Fruit fly (Drosophila melanogaster) whole organism: ENCODE measurements around the gene CG43638.

Experiments
- CG8478 ChIP-seq: fragments of >200 bp; optimal IDR thresholded peaks from 2 replicates; lab custom pipeline; 2018; ENCODE audit warnings: inconsistent platforms
- Dll ChIP-seq: fragments of >200 bp; optimal IDR thresholded peaks from 2 replicates; lab custom pipeline; 2017
- EcR ChIP-seq, 2 experiments: fragments of >200 bp; optimal IDR thresholded peaks; 2 replicates each; lab custom pipeline; 2017; ENCODE audit warnings: missing biosample characterization in 2 of 2, missing genetic modification characterization in 2 of 2, missing genetic modification reagents in 2 of 2
- pan ChIP-seq: fragments of >200 bp; optimal IDR thresholded peaks from 2 replicates; lab custom pipeline; 2017
- psq ChIP-seq: fragments of >200 bp; optimal IDR thresholded peaks from 2 replicates; lab custom pipeline; 2017
- usp ChIP-seq: fragments of >200 bp; optimal IDR thresholded peaks from 2 replicates; lab custom pipeline; 2017; ENCODE audit warnings: missing biosample characterization, missing genetic modification characterization, mixed read lengths

CG43638 gene

dm6 chr3L:12024947-12025346, 19.4 kb upstream of the CG43638 start:
- TF ChIP-seq Dll (lab: Kevin White, UChicago) = no peak
- no peak for TF ChIP-seq psq (lab: Kevin White, UChicago)

DNA sequence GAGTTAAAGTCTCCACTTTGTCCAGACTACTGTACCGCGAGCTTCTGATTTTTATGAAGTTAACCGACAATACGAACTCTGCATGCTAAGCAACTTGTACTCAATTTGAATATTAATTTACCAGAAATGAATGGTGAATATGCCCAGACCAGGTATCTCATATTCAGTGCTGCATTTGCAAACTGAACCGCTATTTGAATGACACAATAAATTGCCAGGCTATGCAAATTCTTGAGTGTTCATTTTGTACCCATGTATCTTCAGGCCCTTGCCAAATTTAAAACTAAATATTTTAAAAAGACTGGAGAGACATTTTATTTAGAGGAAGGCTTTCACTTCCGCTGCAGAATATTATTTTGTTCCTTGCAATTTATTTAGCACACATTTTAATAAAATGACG, 16.4 kb upstream of the CG43638 start:
- TF ChIP-seq pan (lab: Kevin White, UChicago) (no peak), CG8478 (lab: Kevin White, UChicago) (no peak)

dm6 chr3L:12028534-12029029, 15.8 kb upstream of the CG43638 start:
- TF ChIP-seq Dll (lab: Kevin White, UChicago) (no peak), CG8478 (lab: Kevin White, UChicago) (no peak), psq (lab: Kevin White, UChicago) (no peak)

- TF ChIP-seq EcR (GFP tag; optimal IDR thresholded peaks at IDR 0.05; lab: Kevin White, UChicago) = no peak
- TF ChIP-seq usp (GFP tag; lab: Kevin White, UChicago) = no peak
- TF ChIP-seq Dll (lab: Kevin White, UChicago) = no peak
- peak; percentile 46 for TF ChIP-seq pan (lab: Kevin White, UChicago)
- no peak for TF ChIP-seq psq (lab: Kevin White, UChicago)
Observed at dm6 chr3L:12030521-12030920, 13.9 kb upstream of the CG43638 start.

dm6 chr3L:12032257-12032656, 12.1 kb upstream of the CG43638 start, which contains the start of gene CG43993:
TSS of gene CG43993 (plus strand) at chr3L:12032557.
- TF ChIP-seq CG8478 (lab: Kevin White, UChicago) (no peak), Dll (lab: Kevin White, UChicago) (no peak), psq (lab: Kevin White, UChicago) (no peak), pan (lab: Kevin White, UChicago) (no peak), EcR (GFP tag; optimal IDR thresholded peaks at IDR 0.05; lab: Kevin White, UChicago) (no peak), usp (GFP tag; lab: Kevin White, UChicago) (no peak)

- TF ChIP-seq CG8478 (lab: Kevin White, UChicago) (no peak), EcR (GFP tag; optimal IDR thresholded peaks at IDR 0.05; lab: Kevin White, UChicago) (no peak), psq (lab: Kevin White, UChicago) (no peak), Dll (lab: Kevin White, UChicago) (no peak), usp (GFP tag; lab: Kevin White, UChicago) (no peak), pan (lab: Kevin White, UChicago) (no peak)
Observed at dm6 chr3L:12036658-12037057, 7.7 kb upstream of the CG43638 start.

DNA sequence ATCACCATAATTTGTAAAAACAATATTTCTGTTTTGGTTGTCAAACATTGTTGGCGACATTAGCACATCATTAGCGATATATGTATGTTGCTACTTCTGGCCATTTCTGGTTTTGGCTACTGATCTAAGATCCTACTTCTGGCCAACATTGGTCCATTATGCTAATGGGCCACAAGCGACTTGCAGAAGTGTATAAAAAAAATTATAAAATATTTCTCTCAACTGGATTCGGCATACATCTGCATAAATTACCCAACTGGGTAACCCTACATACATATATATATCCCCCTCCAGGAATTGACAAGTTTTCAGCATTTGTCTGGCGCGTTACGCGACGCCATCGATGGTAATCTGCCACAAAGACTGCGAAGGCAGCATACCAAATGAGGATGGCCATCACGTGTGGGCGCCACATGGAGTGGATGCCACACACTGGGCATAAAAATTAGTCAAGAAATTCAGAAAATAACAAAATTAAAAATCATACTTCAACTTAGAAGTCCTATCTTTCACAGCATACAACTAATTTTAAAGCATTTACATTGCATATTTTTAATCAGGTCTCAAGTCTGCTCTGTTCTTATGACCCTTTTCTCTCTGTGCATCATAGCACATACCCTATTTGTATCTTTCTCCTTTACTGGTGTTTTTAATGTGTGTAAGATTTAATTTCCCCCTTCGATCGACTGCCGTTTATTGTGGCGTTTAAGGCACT, 6.8 kb upstream of the CG43638 start:
- TF ChIP-seq CG8478 (lab: Kevin White, UChicago) (no peak), Dll (lab: Kevin White, UChicago) (no peak), EcR (GFP tag; optimal IDR thresholded peaks at IDR 0.05; lab: Kevin White, UChicago) (no peak), usp (GFP tag; lab: Kevin White, UChicago) (no peak), pan (lab: Kevin White, UChicago) (no peak), psq (lab: Kevin White, UChicago) (no peak)

DNA sequence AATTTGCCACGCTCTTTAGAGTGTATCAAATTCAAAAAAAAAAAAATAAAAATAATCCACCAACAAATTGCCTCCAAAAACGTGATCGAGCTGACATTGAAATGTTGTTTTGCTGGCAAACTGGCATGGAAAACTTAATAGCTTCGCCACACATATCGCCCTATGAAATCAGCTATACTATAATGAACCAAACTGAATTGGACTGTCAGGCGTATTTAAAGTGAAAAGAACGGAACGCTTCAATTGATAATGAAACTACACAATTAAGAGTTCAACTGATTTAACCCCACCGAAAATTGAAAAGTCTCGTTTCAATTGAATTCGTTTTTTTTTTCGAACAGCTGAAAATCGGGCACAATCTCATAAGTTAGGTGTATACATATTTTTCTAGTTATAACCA, 5.3 kb upstream of the CG43638 start:
- TF ChIP-seq pan (lab: Kevin White, UChicago) (no peak), CG8478 (lab: Kevin White, UChicago) (no peak), psq (lab: Kevin White, UChicago) (no peak), usp (GFP tag; lab: Kevin White, UChicago) (no peak), EcR (GFP tag; optimal IDR thresholded peaks at IDR 0.05; lab: Kevin White, UChicago) (no peak), Dll (lab: Kevin White, UChicago) (no peak)

- TF ChIP-seq pan (lab: Kevin White, UChicago) (no peak), EcR (GFP tag; optimal IDR thresholded peaks at IDR 0.05; lab: Kevin White, UChicago) (peak in 1 of 2 experiments; percentile 70)
Observed at dm6 chr3L:12040313-12040924, 4.0 kb upstream of the CG43638 start.

DNA sequence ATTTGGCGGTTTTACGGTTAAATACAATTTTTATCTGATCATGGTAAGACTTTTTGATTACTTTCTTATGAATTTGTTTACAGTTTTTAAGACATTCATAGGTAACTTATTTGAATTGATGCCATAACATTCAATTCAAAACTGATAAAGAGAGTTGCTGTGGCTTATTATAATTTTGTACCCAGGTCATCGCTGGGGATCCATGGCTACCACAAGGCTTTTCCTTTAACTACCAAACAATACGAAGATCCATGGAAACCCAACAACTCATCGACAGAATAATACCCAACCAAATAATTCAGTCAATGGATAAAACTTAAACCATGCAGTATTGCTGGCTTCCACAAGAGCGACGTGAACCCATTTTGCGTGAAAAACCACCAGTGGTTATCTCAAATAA, 2.3 kb upstream of the CG43638 start, which contains the start of gene CG6793:
CG6793 (plus strand) TSS at position 301 of the 400 bp plus-strand sequence.
- TF ChIP-seq pan (lab: Kevin White, UChicago) (no peak), Dll (lab: Kevin White, UChicago) (no peak)

dm6 chr3L:12045443-12045842, 1.1 kb downstream of the CG43638 start:
- no peak for TF ChIP-seq Dll (lab: Kevin White, UChicago)
- no peak for TF ChIP-seq pan (lab: Kevin White, UChicago)
- no peak for TF ChIP-seq CG8478 (lab: Kevin White, UChicago)
- no peak for TF ChIP-seq usp (GFP tag; lab: Kevin White, UChicago)
- no peak for TF ChIP-seq EcR (GFP tag; optimal IDR thresholded peaks at IDR 0.05; lab: Kevin White, UChicago)
- TF ChIP-seq psq (lab: Kevin White, UChicago) = no peak

DNA sequence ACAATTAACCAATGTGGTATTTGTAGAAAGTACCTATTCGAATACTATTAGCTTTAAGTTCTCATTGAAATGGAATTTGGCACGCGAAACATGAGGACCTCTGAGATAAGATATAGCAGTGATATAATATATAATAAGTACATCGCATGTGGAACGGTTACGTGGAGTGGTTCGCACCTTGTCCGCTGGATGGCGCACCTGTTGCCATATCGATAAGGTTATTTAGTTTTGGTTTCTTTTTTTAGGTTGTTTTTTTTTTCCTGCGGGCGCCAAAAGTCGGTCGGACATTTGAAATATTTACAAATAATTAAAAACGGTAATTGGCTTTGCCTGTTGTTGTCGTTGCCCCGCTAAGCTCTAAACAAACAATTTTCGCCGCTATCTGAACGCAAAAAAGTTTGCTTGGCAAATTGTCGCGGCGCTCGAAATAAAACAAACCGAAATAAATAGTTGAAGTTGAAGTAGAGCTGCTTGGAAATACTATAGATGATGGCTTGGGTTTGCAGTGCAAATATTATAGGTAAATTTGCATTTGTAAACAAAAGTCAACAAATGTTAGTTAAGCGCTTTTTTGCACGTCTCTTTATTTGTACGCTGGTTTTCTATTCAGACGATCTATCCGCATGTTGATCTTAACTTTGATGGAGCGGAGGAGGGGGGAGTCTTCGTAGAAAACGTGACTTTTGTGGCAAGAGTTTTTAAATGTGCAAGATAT, 5.4 kb downstream of the CG43638 start:
- no peak for TF ChIP-seq psq (lab: Kevin White, UChicago)
- TF ChIP-seq Dll (lab: Kevin White, UChicago) = no peak
- TF ChIP-seq pan (lab: Kevin White, UChicago) = no peak
- TF ChIP-seq CG8478 (lab: Kevin White, UChicago) = no peak
- TF ChIP-seq EcR (GFP tag; optimal IDR thresholded peaks at IDR 0.05; lab: Kevin White, UChicago) = no peak
- no peak for TF ChIP-seq usp (GFP tag; lab: Kevin White, UChicago)
